Worm (Caenorhabditis elegans): ENCODE results near the gene ric-3.

ric-3 gene

ce11 chrIV:7815683-7816183, 2.3 kb upstream of the ric-3 start, which contains the start of gene cdgs-1:
Gene cdgs-1 (minus strand): TSS chrIV:7815733.
- TF ChIP-seq cog-1 (tag; optimal IDR thresholded peaks at IDR 0.05) = no peak
- no peak for TF ChIP-seq klf-2 (GFP tag; conservative IDR thresholded peaks at IDR 0.05)
- TF ChIP-seq tab-1 (GFP tag; IDR thresholded peaks at IDR 0.05) = no peak
- TF ChIP-seq ref-1 (GFP tag; conservative IDR thresholded peaks at IDR 0.05) = no peak
- no peak for TF ChIP-seq ztf-29 (GFP tag; IDR thresholded peaks at IDR 0.05)
- no peak for TF ChIP-seq med-1 (GFP tag; optimal IDR thresholded peaks at IDR 0.05; ENCODE audit: insufficient read depth)
- no peak for TF ChIP-seq ztf-23 (GFP tag; IDR thresholded peaks at IDR 0.05)
- no peak for TF ChIP-seq T22C8.4 (GFP tag; IDR thresholded peaks at IDR 0.05)
- no peak for TF ChIP-seq flt-1 (GFP tag; IDR thresholded peaks at IDR 0.05)

ce11 chrIV:7816402-7817102, 1.5 kb upstream of the ric-3 start:
- no peak for TF ChIP-seq klf-2 (GFP tag; conservative IDR thresholded peaks at IDR 0.05)
- TF ChIP-seq flt-1 (GFP tag; IDR thresholded peaks at IDR 0.05) = no peak
- no peak for TF ChIP-seq tab-1 (GFP tag; IDR thresholded peaks at IDR 0.05)

- TF ChIP-seq tab-1 (GFP tag; IDR thresholded peaks at IDR 0.05) (no peak), ref-1 (GFP tag; conservative IDR thresholded peaks at IDR 0.05) (no peak), ztf-29 (GFP tag; IDR thresholded peaks at IDR 0.05) (no peak), med-1 (GFP tag; optimal IDR thresholded peaks at IDR 0.05; ENCODE audit: insufficient read depth) (no peak), ztf-23 (GFP tag; IDR thresholded peaks at IDR 0.05) (no peak), T22C8.4 (GFP tag; IDR thresholded peaks at IDR 0.05) (no peak), cog-1 (tag; optimal IDR thresholded peaks at IDR 0.05) (no peak), flt-1 (GFP tag; IDR thresholded peaks at IDR 0.05) (no peak), klf-2 (GFP tag; conservative IDR thresholded peaks at IDR 0.05) (no peak)
Observed at ce11 chrIV:7822524-7822923, 4.5 kb downstream of the ric-3 start, which contains the start of gene T14A8.2. Gene T14A8.2 (minus strand): TSS chrIV:7822624.

ce11 chrIV:7824649-7825048, 6.6 kb downstream of the ric-3 start:
- no peak for TF ChIP-seq ztf-23 (GFP tag; IDR thresholded peaks at IDR 0.05)
- TF ChIP-seq med-1 (GFP tag; optimal IDR thresholded peaks at IDR 0.05; ENCODE audit: insufficient read depth) = no peak
- TF ChIP-seq cog-1 (tag; optimal IDR thresholded peaks at IDR 0.05) = no peak
- no peak for TF ChIP-seq flt-1 (GFP tag; IDR thresholded peaks at IDR 0.05)
- TF ChIP-seq klf-2 (GFP tag; conservative IDR thresholded peaks at IDR 0.05) = no peak
- TF ChIP-seq ztf-29 (GFP tag; IDR thresholded peaks at IDR 0.05) = no peak
- no peak for TF ChIP-seq ref-1 (GFP tag; conservative IDR thresholded peaks at IDR 0.05)
- TF ChIP-seq tab-1 (GFP tag; IDR thresholded peaks at IDR 0.05) = no peak
- no peak for TF ChIP-seq T22C8.4 (GFP tag; IDR thresholded peaks at IDR 0.05)

- TF ChIP-seq flt-1 (GFP tag; IDR thresholded peaks at IDR 0.05) (no peak), ref-1 (GFP tag; conservative IDR thresholded peaks at IDR 0.05) (no peak), tab-1 (GFP tag; IDR thresholded peaks at IDR 0.05) (no peak), cog-1 (tag; optimal IDR thresholded peaks at IDR 0.05) (no peak)
Observed at ce11 chrIV:7829275-7829938, 11.4 kb downstream of the ric-3 start, which contains the start of gene C06A6.4. Gene C06A6.4 (minus strand): TSS chrIV:7829298.

- no peak for TF ChIP-seq ref-1 (GFP tag; conservative IDR thresholded peaks at IDR 0.05)
- TF ChIP-seq flt-1 (GFP tag; IDR thresholded peaks at IDR 0.05) = no peak
- no peak for TF ChIP-seq med-1 (GFP tag; optimal IDR thresholded peaks at IDR 0.05; ENCODE audit: insufficient read depth)
- no peak for TF ChIP-seq cog-1 (tag; optimal IDR thresholded peaks at IDR 0.05)
- TF ChIP-seq tab-1 (GFP tag; IDR thresholded peaks at IDR 0.05) = no peak
- TF ChIP-seq ztf-23 (GFP tag; IDR thresholded peaks at IDR 0.05) = no peak
- no peak for TF ChIP-seq T22C8.4 (GFP tag; IDR thresholded peaks at IDR 0.05)
- no peak for TF ChIP-seq klf-2 (GFP tag; conservative IDR thresholded peaks at IDR 0.05)
- no peak for TF ChIP-seq ztf-29 (GFP tag; IDR thresholded peaks at IDR 0.05)
Observed at ce11 chrIV:7830151-7830550, 12.1 kb downstream of the ric-3 start, which contains the start of gene mvb-12. Gene mvb-12 (plus strand): TSS chrIV:7830525.

DNA sequence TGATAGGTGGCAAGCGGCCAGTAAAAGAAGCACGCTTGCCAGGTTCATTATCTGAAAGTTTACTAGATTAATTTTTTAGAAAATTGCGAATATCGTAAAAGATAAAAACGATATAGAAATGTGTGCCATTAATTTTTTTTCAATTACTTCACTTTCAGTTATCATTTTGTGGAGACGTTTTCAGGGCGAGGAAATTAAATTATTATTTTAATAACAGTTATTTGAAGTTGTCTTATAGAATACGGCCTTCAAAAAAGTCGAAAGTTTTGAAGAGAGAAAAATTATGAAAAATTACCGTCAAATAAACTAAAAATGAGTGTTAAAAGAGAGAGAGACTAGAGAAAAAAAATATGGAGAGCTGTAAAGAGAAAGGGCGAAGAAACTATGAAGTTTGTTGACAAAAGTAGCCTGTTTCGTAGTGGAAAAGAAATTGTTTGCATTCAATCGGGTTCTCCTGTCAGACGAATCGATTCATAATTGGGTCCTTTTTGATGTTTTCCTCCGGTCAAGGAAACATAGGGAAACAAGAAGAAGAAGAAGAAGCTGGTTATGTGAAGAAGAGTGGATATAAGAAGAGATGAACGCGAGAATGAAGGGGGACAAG, 16.7 kb downstream of the ric-3 start, which contains the start of gene erp-44.2:
TSS of gene erp-44.2 (minus strand) at position 51 of the 604 bp plus-strand sequence.
- TF ChIP-seq klf-2 (GFP tag; conservative IDR thresholded peaks at IDR 0.05) (no peak), med-1 (GFP tag; optimal IDR thresholded peaks at IDR 0.05; ENCODE audit: insufficient read depth) (no peak), ref-1 (GFP tag; conservative IDR thresholded peaks at IDR 0.05) (no peak)

ce11 chrIV:7836030-7836429, 18.0 kb downstream of the ric-3 start:
- TF ChIP-seq ref-1 (GFP tag; conservative IDR thresholded peaks at IDR 0.05) (no peak), T22C8.4 (GFP tag; IDR thresholded peaks at IDR 0.05) (no peak), cog-1 (tag; optimal IDR thresholded peaks at IDR 0.05) (no peak), med-1 (GFP tag; optimal IDR thresholded peaks at IDR 0.05; ENCODE audit: insufficient read depth) (no peak), ztf-29 (GFP tag; IDR thresholded peaks at IDR 0.05) (no peak), klf-2 (GFP tag; conservative IDR thresholded peaks at IDR 0.05) (no peak), ztf-23 (GFP tag; IDR thresholded peaks at IDR 0.05) (no peak), tab-1 (GFP tag; IDR thresholded peaks at IDR 0.05) (no peak), flt-1 (GFP tag; IDR thresholded peaks at IDR 0.05) (no peak)

ce11 chrIV:7836491-7836890, 18.4 kb downstream of the ric-3 start:
- TF ChIP-seq flt-1 (GFP tag; IDR thresholded peaks at IDR 0.05) (no peak), tab-1 (GFP tag; IDR thresholded peaks at IDR 0.05) (no peak), ztf-23 (GFP tag; IDR thresholded peaks at IDR 0.05) (no peak), cog-1 (tag; optimal IDR thresholded peaks at IDR 0.05) (no peak), med-1 (GFP tag; optimal IDR thresholded peaks at IDR 0.05; ENCODE audit: insufficient read depth) (no peak), T22C8.4 (GFP tag; IDR thresholded peaks at IDR 0.05) (no peak), ref-1 (GFP tag; conservative IDR thresholded peaks at IDR 0.05) (no peak), ztf-29 (GFP tag; IDR thresholded peaks at IDR 0.05) (no peak), klf-2 (GFP tag; conservative IDR thresholded peaks at IDR 0.05) (no peak)
